Worm (Caenorhabditis elegans) whole organism, young adult: Measurements from ENCODE around the gene sra-9.

Experiments
- B0019.2 ChIP-seq: fragments of 200-800 bp; sonication (Bioruptor generic); conservative IDR thresholded peaks from 2 replicates; pipeline ENCODE4 v1.3.6; 2022; ENCODE audit warnings: missing genetic modification reagents, missing genetic modification characterization, missing compliant biosample characterization
- B0035.1 ChIP-seq: sonication (generic microtip); optimal IDR thresholded peaks from 2 replicates; lab custom pipeline; 2016; ENCODE audit warnings: missing genetic modification characterization, mild to moderate bottlenecking, missing compliant biosample characterization, missing genotype, missing genetic modification reagents
- D2030.7 ChIP-seq: fragments of 200-800 bp; sonication (Bioruptor generic); IDR thresholded peaks from 2 replicates; pipeline ENCODE4 v1.3.6; 2022; ENCODE audit warnings: missing genetic modification reagents, missing genetic modification characterization, missing compliant biosample characterization
- F22D6.2 ChIP-seq: sonication (generic microtip); optimal IDR thresholded peaks from 2 replicates; lab custom pipeline; 2016; ENCODE audit warnings: mild to moderate bottlenecking, missing genetic modification characterization, missing compliant biosample characterization
- F55B11.4 ChIP-seq: sonication (generic microtip); optimal IDR thresholded peaks from 2 replicates; lab custom pipeline; 2016; ENCODE audit warnings: missing compliant biosample characterization, missing genetic modification characterization, borderline replicate concordance; ENCODE audit not compliant: insufficient read depth
- F57C9.4 ChIP-seq: sonication (generic microtip); optimal IDR thresholded peaks from 2 replicates; lab custom pipeline; 2017; ENCODE audit warnings: mild to moderate bottlenecking, missing genetic modification characterization, missing compliant biosample characterization
- K11D2.4 ChIP-seq: fragments of 200-800 bp; sonication (Bioruptor generic); IDR thresholded peaks from 2 replicates; pipeline ENCODE4 v1.3.6; 2022; ENCODE audit warnings: missing genetic modification reagents, missing genetic modification characterization, missing compliant biosample characterization
- Y53G8AR.9 ChIP-seq: fragments of 200-800 bp; sonication (Bioruptor generic); conservative IDR thresholded peaks from 2 replicates; pipeline ENCODE4 v1.3.6; 2022; ENCODE audit warnings: missing genetic modification reagents, missing genetic modification characterization, missing compliant biosample characterization
- aptf-3 ChIP-seq: fragments of 200-800 bp; sonication (Bioruptor generic); IDR thresholded peaks from 2 replicates; pipeline ENCODE4 v1.3.6; 2022; ENCODE audit warnings: missing genetic modification characterization, missing compliant biosample characterization
- attf-3 ChIP-seq: fragments of 200-800 bp; sonication (Bioruptor generic); conservative IDR thresholded peaks from 2 replicates; pipeline ENCODE4 v1.3.6; 2022; ENCODE audit warnings: missing genetic modification reagents, missing genetic modification characterization, missing compliant biosample characterization
- attf-6 ChIP-seq: fragments of 200-800 bp; sonication (Bioruptor generic); IDR thresholded peaks from 2 replicates; pipeline ENCODE4 v1.3.6; 2022; ENCODE audit warnings: missing genetic modification reagents, missing genetic modification characterization, missing compliant biosample characterization
- bed-1 ChIP-seq: fragments of 200-800 bp; sonication (Bioruptor generic); IDR thresholded peaks from 2 replicates; pipeline ENCODE4 v1.3.6; 2022; ENCODE audit warnings: missing genetic modification reagents, missing genetic modification characterization, missing compliant biosample characterization
- bed-2 ChIP-seq: fragments of 200-800 bp; sonication (Bioruptor generic); IDR thresholded peaks from 2 replicates; pipeline ENCODE4 v1.3.6; 2022; ENCODE audit warnings: missing genetic modification reagents, missing genetic modification characterization, missing compliant biosample characterization
- ccch-3 ChIP-seq: fragments of 200-800 bp; sonication (Bioruptor generic); optimal IDR thresholded peaks from 2 replicates; lab custom pipeline; 2018; ENCODE audit warnings: mild to moderate bottlenecking, missing genetic modification characterization, missing compliant biosample characterization
- cebp-1 ChIP-seq, 2 experiments: fragments of 200-800 bp in 1 of 2; sonication (Bioruptor generic) in 1 of 2; sonication (generic microtip) in 1 of 2; IDR thresholded peaks in 1 of 2; optimal IDR thresholded peaks in 1 of 2; 2 replicates each; pipeline versions ENCODE4 v1.3.6 to Lab custom; 2017 to 2022; ENCODE audit warnings: missing compliant biosample characterization in 2 of 2, missing genetic modification characterization in 2 of 2, mild to moderate bottlenecking in 1 of 2, missing genetic modification reagents in 1 of 2, moderate library complexity in 1 of 2
- ceh-100 ChIP-seq: fragments of 200-800 bp; sonication (Bioruptor generic); IDR thresholded peaks from 2 replicates; pipeline ENCODE4 v1.3.6; 2022; ENCODE audit warnings: missing genetic modification reagents, missing genetic modification characterization, missing compliant biosample characterization
- ceh-58 ChIP-seq: fragments of 200-800 bp; sonication (Bioruptor generic); IDR thresholded peaks from 2 replicates; pipeline ENCODE4 v1.3.6; 2022; ENCODE audit warnings: missing genetic modification characterization, missing compliant biosample characterization
- ceh-91 ChIP-seq: fragments of 200-800 bp; sonication (Bioruptor generic); IDR thresholded peaks from 2 replicates; pipeline ENCODE4 v1.3.6; 2022; ENCODE audit warnings: missing genetic modification reagents, missing genetic modification characterization, missing compliant biosample characterization
- die-1 ChIP-seq: sonication (generic microtip); optimal IDR thresholded peaks from 2 replicates; lab custom pipeline; 2016; ENCODE audit warnings: missing genotype, mild to moderate bottlenecking, missing genetic modification characterization, missing compliant biosample characterization
- egl-44 ChIP-seq: fragments of 200-800 bp; sonication (Bioruptor generic); IDR thresholded peaks from 2 replicates; pipeline ENCODE4 v1.3.6; 2022; ENCODE audit warnings: missing genetic modification reagents, missing genetic modification characterization, missing compliant biosample characterization
- fkh-3 ChIP-seq: sonication (generic microtip); optimal IDR thresholded peaks from 2 replicates; lab custom pipeline; 2016; ENCODE audit warnings: mild to moderate bottlenecking, missing genetic modification characterization, missing compliant biosample characterization
- hmg-20 ChIP-seq: fragments of 200-800 bp; sonication (Bioruptor generic); IDR thresholded peaks from 2 replicates; pipeline ENCODE4 v1.3.6; 2022; ENCODE audit warnings: missing genetic modification reagents, missing genetic modification characterization, missing compliant biosample characterization
- lin-26 ChIP-seq: fragments of 200-800 bp; sonication (Bioruptor generic); IDR thresholded peaks from 2 replicates; pipeline ENCODE4 v1.3.6; 2022; ENCODE audit warnings: missing genetic modification reagents, missing genetic modification characterization, missing compliant biosample characterization
- lin-35 ChIP-seq, 3 experiments: fragments of 150-350 bp in 2 of 3; sonication (generic microtip) in 1 of 3; optimal IDR thresholded peaks; 2 replicates each; lab custom pipeline; 2014 to 2018; ENCODE audit warnings: missing biosample characterization in 3 of 3, missing genetic modification characterization in 3 of 3, missing genetic modification reagents in 3 of 3
- lin-40 ChIP-seq: sonication (generic microtip); optimal IDR thresholded peaks from 2 replicates; lab custom pipeline; 2016; ENCODE audit warnings: missing genetic modification characterization, mild to moderate bottlenecking, missing compliant biosample characterization, missing genotype, missing genetic modification reagents
- lir-1 ChIP-seq: fragments of 200-800 bp; sonication (Bioruptor generic); conservative IDR thresholded peaks from 2 replicates; pipeline ENCODE4 v1.3.6; 2022; ENCODE audit warnings: missing genetic modification reagents, missing genetic modification characterization, missing compliant biosample characterization
- lsl-1 ChIP-seq: fragments of 200-800 bp; sonication (Bioruptor generic); optimal IDR thresholded peaks from 2 replicates; lab custom pipeline; 2018; ENCODE audit warnings: mild to moderate bottlenecking, missing genetic modification characterization, moderate library complexity, missing compliant biosample characterization
- madf-6 ChIP-seq: fragments of 200-800 bp; sonication (Bioruptor generic); IDR thresholded peaks from 2 replicates; pipeline ENCODE4 v1.3.6; 2022; ENCODE audit warnings: missing genetic modification reagents, missing genetic modification characterization, missing compliant biosample characterization
- mes-4 ChIP-seq: sonication (generic microtip); optimal IDR thresholded peaks from 2 replicates; lab custom pipeline; 2016; ENCODE audit warnings: missing genotype, missing genetic modification characterization, missing compliant biosample characterization
- mxl-1 ChIP-seq: sonication (generic microtip); optimal IDR thresholded peaks from 2 replicates; lab custom pipeline; 2016; ENCODE audit warnings: missing genetic modification characterization, missing compliant biosample characterization
- nfya-2 ChIP-seq: fragments of 200-800 bp; sonication (Bioruptor generic); IDR thresholded peaks from 2 replicates; pipeline ENCODE4 v1.3.6; 2022; ENCODE audit warnings: missing genetic modification reagents, missing genetic modification characterization, missing compliant biosample characterization
- nhr-27 ChIP-seq: fragments of 200-800 bp; sonication (Bioruptor generic); optimal IDR thresholded peaks from 2 replicates; lab custom pipeline; 2018; ENCODE audit warnings: mild to moderate bottlenecking, missing genetic modification characterization, moderate library complexity, missing compliant biosample characterization
- rec-8 ChIP-seq, 2 experiments: sonication (generic microtip); optimal IDR thresholded peaks; 2 replicates each; lab custom pipeline; 2016; ENCODE audit warnings: mild to moderate bottlenecking in 2 of 2, missing genetic modification characterization in 2 of 2, missing genetic modification reagents in 2 of 2, missing genotype in 2 of 2, missing biosample characterization in 1 of 2, missing compliant biosample characterization in 1 of 2, moderate library complexity in 1 of 2
- rpc-1 ChIP-seq, 2 experiments: fragments of 150-350 bp in 1 of 2; sonication (generic microtip) in 1 of 2; optimal IDR thresholded peaks; 2 replicates each; lab custom pipeline; 2014 to 2018; ENCODE audit warnings: missing biosample characterization in 1 of 2, missing genetic modification characterization in 1 of 2, missing genetic modification reagents in 1 of 2, missing genotype in 1 of 2
- snpc-1.1 ChIP-seq: sonication (generic microtip); optimal IDR thresholded peaks from 2 replicates; lab custom pipeline; 2017; ENCODE audit warnings: missing genetic modification characterization, mild to moderate bottlenecking, missing compliant biosample characterization, antibody characterized with exemption, moderate library complexity, missing genotype, missing genetic modification reagents; ENCODE audit not compliant: insufficient read depth
- tbx-9 ChIP-seq: sonication (generic microtip); optimal IDR thresholded peaks from 2 replicates; lab custom pipeline; 2016; ENCODE audit warnings: borderline replicate concordance, missing genetic modification characterization, inconsistent platforms, missing compliant biosample characterization
- zfh-2 ChIP-seq: fragments of 200-800 bp; sonication (Bioruptor generic); conservative IDR thresholded peaks from 2 replicates; pipeline ENCODE4 v1.3.6; 2022; ENCODE audit warnings: missing genetic modification reagents, missing genetic modification characterization, missing compliant biosample characterization

Gene sra-9

DNA sequence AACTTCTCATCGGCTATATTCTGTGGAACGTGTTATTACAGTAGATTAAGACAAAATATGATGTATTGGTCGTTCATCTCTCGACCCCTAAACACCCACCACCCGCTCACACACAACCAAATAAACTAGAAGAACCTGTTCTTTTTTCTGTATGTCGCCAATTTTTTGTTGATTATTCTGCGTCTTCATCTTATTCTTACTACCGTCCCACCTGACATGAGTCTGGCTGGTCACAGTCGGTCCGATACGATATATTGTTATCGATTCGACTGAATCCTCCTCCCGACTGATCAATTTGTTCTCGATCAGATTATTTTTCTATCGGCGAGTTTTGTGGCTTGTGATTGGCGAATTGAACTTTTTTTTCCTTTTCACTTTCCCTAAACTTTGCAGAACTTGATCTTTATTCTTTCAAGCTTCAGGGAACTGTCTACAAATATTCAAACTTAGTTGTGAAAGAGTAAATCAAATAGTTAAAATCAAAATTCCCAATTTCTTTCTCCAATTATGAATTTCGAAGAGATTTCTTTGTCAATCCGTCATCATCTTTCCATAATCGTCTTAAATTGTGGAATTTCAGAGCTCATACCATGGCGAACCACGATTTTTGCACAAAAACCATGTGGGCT is 22.9 kb downstream of the sra-9 start, which contains the start of gene F35H8.2:
Gene F35H8.2 (plus strand): TSS at position 579 of the 629 bp plus-strand sequence.
- no peak for TF ChIP-seq attf-6 (GFP tag; lab: Robert Waterston, UW)
- no peak for TF ChIP-seq lir-1 (GFP tag; lab: Robert Waterston, UW)
- no peak for TF ChIP-seq madf-6
- no peak for TF ChIP-seq ceh-58 (GFP tag; lab: Robert Waterston, UW)
- TF ChIP-seq ccch-3: no peak
- no peak for TF ChIP-seq F55B11.4 (tag; lab: Kevin White, UChicago)
- TF ChIP-seq lsl-1 (GFP tag; lab: Kevin White, UChicago): no peak
- TF ChIP-seq ceh-100 (GFP tag; lab: Robert Waterston, UW): no peak
- no peak for TF ChIP-seq mes-4
- TF ChIP-seq fkh-3 (tag; lab: Kevin White, UChicago): no peak
- TF ChIP-seq bed-1 (GFP tag; lab: Robert Waterston, UW): no peak
- TF ChIP-seq Y53G8AR.9 (GFP tag; lab: Robert Waterston, UW): no peak
- TF ChIP-seq zfh-2 (GFP tag; lab: Robert Waterston, UW): no peak
- TF ChIP-seq bed-2 (GFP tag; lab: Robert Waterston, UW): no peak

DNA sequence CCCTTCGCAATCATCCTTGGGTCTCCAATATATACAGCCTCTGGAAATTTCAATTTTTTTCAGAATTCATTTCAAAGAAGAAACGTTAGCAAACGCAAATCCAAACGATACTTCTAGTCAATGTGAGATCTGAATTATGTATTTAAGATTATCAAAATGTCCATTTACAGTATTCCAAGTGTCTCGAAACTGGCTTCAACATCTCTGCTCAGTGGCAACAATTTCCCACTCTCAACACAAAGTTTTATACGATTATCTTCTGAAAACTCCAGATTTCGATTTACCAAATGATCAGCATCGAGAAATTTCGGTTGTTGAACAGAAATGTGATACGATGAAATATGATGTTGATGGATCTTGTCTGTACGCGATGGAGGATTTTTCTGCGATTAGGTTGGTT is 24.5 kb downstream of the sra-9 start:
- TF ChIP-seq B0019.2 (GFP tag; lab: Robert Waterston, UW): no peak
- TF ChIP-seq B0035.1 (tag; lab: Kevin White, UChicago): no peak
- TF ChIP-seq die-1 (tag; lab: Kevin White, UChicago): no peak
- TF ChIP-seq rpc-1 (optimal IDR thresholded peaks at IDR 0.05; lab: Kevin White, UChicago): no peak
- TF ChIP-seq rpc-1 (tag; optimal IDR thresholded peaks at IDR 0.05; lab: Kevin White, UChicago): no peak
- no peak for TF ChIP-seq hmg-20 (GFP tag; lab: Robert Waterston, UW)
- no peak for TF ChIP-seq cebp-1 (GFP tag; IDR thresholded peaks at IDR 0.05; lab: Robert Waterston, UW)
- no peak for TF ChIP-seq cebp-1 (tag; optimal IDR thresholded peaks at IDR 0.05; lab: Kevin White, UChicago)
- TF ChIP-seq egl-44 (GFP tag; lab: Robert Waterston, UW): no peak
- no peak for TF ChIP-seq F57C9.4 (tag; lab: Kevin White, UChicago)

DNA sequence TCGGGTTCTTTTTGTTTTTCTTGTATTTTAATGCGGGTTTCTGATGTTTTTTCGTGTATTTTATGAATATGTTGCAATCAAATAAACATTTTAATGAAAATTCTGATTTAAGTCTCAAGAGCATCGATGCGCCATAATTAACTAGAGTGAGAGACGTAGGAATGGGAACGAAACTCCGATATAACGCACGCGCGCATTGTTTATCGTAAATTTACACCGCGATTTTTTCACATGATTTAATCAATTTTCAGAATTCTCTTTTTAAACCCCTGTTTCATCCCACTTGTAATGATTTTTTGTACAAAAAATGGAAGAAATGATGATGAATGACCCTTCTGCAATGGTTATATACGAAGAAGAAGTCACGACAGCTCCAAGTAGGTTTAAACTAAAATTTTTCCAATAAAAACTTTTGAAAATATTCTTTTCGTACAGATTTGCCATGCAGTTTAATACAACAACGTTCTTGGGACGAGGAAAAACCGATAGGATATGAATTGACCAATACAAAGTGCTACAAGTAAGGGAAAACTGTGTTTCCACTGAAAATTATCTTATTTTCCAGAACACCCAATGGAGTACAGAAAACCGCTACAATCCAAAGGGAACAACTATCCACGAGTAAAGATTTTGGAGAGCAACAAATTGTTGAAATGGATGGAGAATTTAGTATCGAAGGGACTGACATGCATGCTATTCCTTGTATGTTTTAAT is 25.5 kb downstream of the sra-9 start, which contains the start of gene zfp-2:
Gene zfp-2 (plus strand): TSS at position 214 of the 714 bp plus-strand sequence.
- TF ChIP-seq nhr-27 (tag; lab: Kevin White, UChicago) (no peak), attf-3 (GFP tag; lab: Robert Waterston, UW) (peak; percentile 90)

DNA sequence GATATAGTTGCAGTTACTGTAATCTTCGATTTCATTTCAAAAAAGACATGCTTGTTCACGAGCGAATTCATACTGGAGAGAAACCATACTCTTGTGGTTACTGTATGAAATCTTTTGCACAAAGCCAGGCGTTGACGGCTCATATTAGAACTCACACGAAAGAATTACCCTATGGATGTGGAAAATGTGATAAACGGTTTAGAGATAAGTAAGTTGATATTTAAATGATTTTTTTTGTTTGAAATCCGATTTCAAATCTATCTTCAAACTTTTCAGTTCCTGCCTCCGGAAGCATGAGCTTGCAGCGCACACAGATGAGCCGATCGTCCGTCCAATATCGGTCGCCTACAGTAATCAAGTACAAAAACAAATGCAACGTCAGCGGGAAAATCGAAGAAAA is 26.8 kb downstream of the sra-9 start:
- TF ChIP-seq aptf-3 (GFP tag; lab: Robert Waterston, UW): no peak
- TF ChIP-seq lin-26 (GFP tag; lab: Robert Waterston, UW): no peak
- TF ChIP-seq egl-44 (GFP tag; lab: Robert Waterston, UW): no peak
- no peak for TF ChIP-seq K11D2.4 (GFP tag; lab: Robert Waterston, UW)
- no peak for TF ChIP-seq D2030.7
- TF ChIP-seq tbx-9: no peak
- TF ChIP-seq F22D6.2 (tag; lab: Kevin White, UChicago): no peak
- no peak for TF ChIP-seq lin-40 (tag; lab: Kevin White, UChicago)
- TF ChIP-seq rec-8 (tag; optimal IDR thresholded peaks at IDR 0.05; lab: Kevin White, UChicago): no peak
- TF ChIP-seq ceh-91 (GFP tag; lab: Robert Waterston, UW): no peak
- TF ChIP-seq bed-1 (GFP tag; lab: Robert Waterston, UW): no peak
- no peak for TF ChIP-seq snpc-1.1 (tag; lab: Kevin White, UChicago)
- TF ChIP-seq F55B11.4 (tag; lab: Kevin White, UChicago): no peak
- TF ChIP-seq nfya-2 (GFP tag; lab: Robert Waterston, UW): no peak
- TF ChIP-seq lin-35 (GFP tag; optimal IDR thresholded peaks at IDR 0.05; lab: Kevin White, UChicago): no peak
- TF ChIP-seq mxl-1 (tag; lab: Kevin White, UChicago): no peak
- TF ChIP-seq attf-6 (GFP tag; lab: Robert Waterston, UW): no peak
